Fruit fly (Drosophila melanogaster): ENCODE results near the gene cal1.
A peak's percentile ranks its signal among the peaks of the same experiment; 100 is the strongest.

The cal1 gene

DNA sequence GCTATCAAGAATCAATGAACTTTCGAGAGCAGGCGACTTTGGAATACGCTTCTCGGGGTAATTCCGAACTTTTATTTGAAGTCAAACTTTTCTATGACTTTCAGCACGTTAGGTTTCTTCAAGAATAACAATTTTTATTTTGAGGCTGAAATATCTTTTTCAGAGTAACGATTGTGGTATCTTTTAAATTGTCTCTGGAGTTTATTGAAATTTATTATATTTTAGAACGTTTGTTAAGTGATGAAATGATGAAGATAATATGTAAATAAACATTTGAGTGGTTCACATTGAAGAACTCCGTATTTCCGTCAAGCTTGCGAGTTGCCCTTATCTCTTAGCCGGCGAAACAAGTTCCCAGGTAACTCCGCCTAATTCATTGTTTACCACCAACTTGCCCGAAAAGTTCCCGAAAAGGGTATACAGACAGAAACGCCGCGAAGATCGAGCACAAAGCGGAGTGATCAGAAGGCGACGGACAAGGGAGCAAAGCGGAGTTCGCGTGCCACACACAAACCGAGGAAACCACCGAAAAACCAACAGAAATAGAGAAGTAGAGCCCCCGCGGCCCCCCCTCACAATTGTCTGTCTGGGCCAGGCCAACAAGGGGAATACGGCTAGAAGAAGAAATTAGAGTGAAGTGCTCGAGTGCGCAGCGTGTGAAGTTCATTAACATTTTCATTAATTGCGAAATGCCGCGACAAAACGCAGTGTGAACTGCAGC lies 29.7 kb downstream of the cal1 start:
- TF ChIP-seq tai (GFP tag; optimal IDR thresholded peaks at IDR 0.05): no peak
- TF ChIP-seq Myc (optimal IDR thresholded peaks at IDR 0.05): no peak
- peak; percentile 55 for TF ChIP-seq br (GFP tag; optimal IDR thresholded peaks at IDR 0.05)
- TF ChIP-seq jim (GFP tag; optimal IDR thresholded peaks at IDR 0.05): no peak
- TF ChIP-seq Mio (GFP tag; optimal IDR thresholded peaks at IDR 0.05): no peak
- peak; percentile 72 for TF ChIP-seq Sp1 (GFP tag; optimal IDR thresholded peaks at IDR 0.05)
- no peak for TF ChIP-seq dl (GFP tag; optimal IDR thresholded peaks at IDR 0.05; ENCODE audit: insufficient read depth in 1 of 2, partially characterized antibody in 2 of 2)
- peak; percentile 79 for TF ChIP-seq h (GFP tag; optimal IDR thresholded peaks at IDR 0.05)
- TF ChIP-seq woc (GFP tag; optimal IDR thresholded peaks at IDR 0.05): peak; percentile 79
- TF ChIP-seq ey (GFP tag; optimal IDR thresholded peaks at IDR 0.05): peak; percentile 65
- no peak for TF ChIP-seq CG32264 (GFP tag; optimal IDR thresholded peaks at IDR 0.05)
- peak; percentile 40 for TF ChIP-seq dmrt93B (GFP tag; optimal IDR thresholded peaks at IDR 0.05)
- peak; percentile 8 for TF ChIP-seq sage (GFP tag; optimal IDR thresholded peaks at IDR 0.05)
- TF ChIP-seq CG9705 (GFP tag; optimal IDR thresholded peaks at IDR 0.05): no peak
- no peak for TF ChIP-seq lola (GFP tag; optimal IDR thresholded peaks at IDR 0.05)
- no peak for TF ChIP-seq Hr83 (GFP tag; optimal IDR thresholded peaks at IDR 0.05; ENCODE audit: poor library complexity, severe bottlenecking)
- TF ChIP-seq GATAd (GFP tag; optimal IDR thresholded peaks at IDR 0.05): no peak
- peak; percentile 22 for TF ChIP-seq Hnf4 (GFP tag; optimal IDR thresholded peaks at IDR 0.05)
- TF ChIP-seq Rel (GFP tag; optimal IDR thresholded peaks at IDR 0.05): no peak
- TF ChIP-seq Rel (tag; optimal IDR thresholded peaks at IDR 0.05): peak; percentile 2
- TF ChIP-seq HLH106 (tag; optimal IDR thresholded peaks at IDR 0.05): peak; percentile 77
- peak; percentile 84 for TF ChIP-seq psq (GFP tag; optimal IDR thresholded peaks at IDR 0.05)
- no peak for TF ChIP-seq dsf (GFP tag; optimal IDR thresholded peaks at IDR 0.05; ENCODE audit: borderline replicate concordance)
- TF ChIP-seq foxo (GFP tag; optimal IDR thresholded peaks at IDR 0.05): peak in 1 of 2 experiments; percentile 57
- no peak for TF ChIP-seq Vsx2 (GFP tag; optimal IDR thresholded peaks at IDR 0.05; ENCODE audit: partially characterized antibody)
- no peak for TF ChIP-seq Dfd (GFP tag; optimal IDR thresholded peaks at IDR 0.05)
- peak; percentile 71 for TF ChIP-seq OdsH (GFP tag; optimal IDR thresholded peaks at IDR 0.05)
- TF ChIP-seq rgr (GFP tag; optimal IDR thresholded peaks at IDR 0.05): peak; percentile 52
- TF ChIP-seq Abd-B (GFP tag; optimal IDR thresholded peaks at IDR 0.05): no peak
- no peak for TF ChIP-seq Hr78 (GFP tag; optimal IDR thresholded peaks at IDR 0.05)
- no peak for TF ChIP-seq N (GFP tag; optimal IDR thresholded peaks at IDR 0.05)
- TF ChIP-seq usp (GFP tag; optimal IDR thresholded peaks at IDR 0.05): no peak
- TF ChIP-seq pan (optimal IDR thresholded peaks at IDR 0.05): no peak
- peak; percentile 64 for TF ChIP-seq fru (GFP tag; optimal IDR thresholded peaks at IDR 0.05)
- no peak for TF ChIP-seq Dif (GFP tag; optimal IDR thresholded peaks at IDR 0.05; ENCODE audit: partially characterized antibody)
- TF ChIP-seq Jra (GFP tag; optimal IDR thresholded peaks at IDR 0.05): no peak
- TF ChIP-seq CrebA (GFP tag; optimal IDR thresholded peaks at IDR 0.05; ENCODE audit: borderline replicate concordance): no peak
- no peak for TF ChIP-seq brk (GFP tag; optimal IDR thresholded peaks at IDR 0.05)
- no peak for TF ChIP-seq sv (GFP tag; optimal IDR thresholded peaks at IDR 0.05)

dm6 chr3R:17118917-17119378 lies 30.9 kb downstream of the cal1 start:
- no peak for TF ChIP-seq dmrt93B (GFP tag; optimal IDR thresholded peaks at IDR 0.05)
- no peak for TF ChIP-seq tai (GFP tag; optimal IDR thresholded peaks at IDR 0.05)
- TF ChIP-seq CG32264 (GFP tag; optimal IDR thresholded peaks at IDR 0.05): peak; percentile 15
- no peak for TF ChIP-seq jim (GFP tag; optimal IDR thresholded peaks at IDR 0.05)
- no peak for TF ChIP-seq sv (GFP tag; optimal IDR thresholded peaks at IDR 0.05)
- TF ChIP-seq ey (GFP tag; optimal IDR thresholded peaks at IDR 0.05): no peak
- TF ChIP-seq CrebA (GFP tag; optimal IDR thresholded peaks at IDR 0.05; ENCODE audit: borderline replicate concordance): peak; percentile 74
- TF ChIP-seq Hr78 (GFP tag; optimal IDR thresholded peaks at IDR 0.05): no peak
- no peak for TF ChIP-seq Rel (GFP tag; optimal IDR thresholded peaks at IDR 0.05)
- TF ChIP-seq Rel (tag; optimal IDR thresholded peaks at IDR 0.05): peak; percentile 22
- no peak for TF ChIP-seq h (GFP tag; optimal IDR thresholded peaks at IDR 0.05)
- no peak for TF ChIP-seq woc (GFP tag; optimal IDR thresholded peaks at IDR 0.05)
- no peak for TF ChIP-seq Dfd (GFP tag; optimal IDR thresholded peaks at IDR 0.05)
- peak; percentile 45 for TF ChIP-seq Hr83 (GFP tag; optimal IDR thresholded peaks at IDR 0.05; ENCODE audit: poor library complexity, severe bottlenecking)
- no peak for TF ChIP-seq usp (GFP tag; optimal IDR thresholded peaks at IDR 0.05)
- TF ChIP-seq Hnf4 (GFP tag; optimal IDR thresholded peaks at IDR 0.05): no peak
- TF ChIP-seq sage (GFP tag; optimal IDR thresholded peaks at IDR 0.05): peak; percentile 73
- TF ChIP-seq dl (GFP tag; optimal IDR thresholded peaks at IDR 0.05; ENCODE audit: insufficient read depth in 1 of 2, partially characterized antibody in 2 of 2): peak; percentile 29 to 60
- peak; percentile 59 for TF ChIP-seq Dif (GFP tag; optimal IDR thresholded peaks at IDR 0.05; ENCODE audit: partially characterized antibody)
- no peak for TF ChIP-seq Mio (GFP tag; optimal IDR thresholded peaks at IDR 0.05)
- TF ChIP-seq lola (GFP tag; optimal IDR thresholded peaks at IDR 0.05): peak; percentile 45
- peak; percentile 39 for TF ChIP-seq Sp1 (GFP tag; optimal IDR thresholded peaks at IDR 0.05)
- TF ChIP-seq brk (GFP tag; optimal IDR thresholded peaks at IDR 0.05): peak; percentile 38
- TF ChIP-seq psq (GFP tag; optimal IDR thresholded peaks at IDR 0.05): no peak
- TF ChIP-seq GATAd (GFP tag; optimal IDR thresholded peaks at IDR 0.05): no peak
- TF ChIP-seq br (GFP tag; optimal IDR thresholded peaks at IDR 0.05): peak; percentile 12
- TF ChIP-seq dsf (GFP tag; optimal IDR thresholded peaks at IDR 0.05; ENCODE audit: borderline replicate concordance): no peak
- TF ChIP-seq HLH106 (tag; optimal IDR thresholded peaks at IDR 0.05): no peak
- no peak for TF ChIP-seq rgr (GFP tag; optimal IDR thresholded peaks at IDR 0.05)
- TF ChIP-seq fru (GFP tag; optimal IDR thresholded peaks at IDR 0.05): no peak
- no peak for TF ChIP-seq CG9705 (GFP tag; optimal IDR thresholded peaks at IDR 0.05)
- TF ChIP-seq OdsH (GFP tag; optimal IDR thresholded peaks at IDR 0.05): no peak
- TF ChIP-seq N (GFP tag; optimal IDR thresholded peaks at IDR 0.05): no peak
- no peak for TF ChIP-seq Abd-B (GFP tag; optimal IDR thresholded peaks at IDR 0.05)
- TF ChIP-seq Vsx2 (GFP tag; optimal IDR thresholded peaks at IDR 0.05; ENCODE audit: partially characterized antibody): no peak
- TF ChIP-seq Myc (optimal IDR thresholded peaks at IDR 0.05): no peak
- peak in 1 of 2 experiments; percentile 32 for TF ChIP-seq foxo (GFP tag; optimal IDR thresholded peaks at IDR 0.05)
- no peak for TF ChIP-seq Jra (GFP tag; optimal IDR thresholded peaks at IDR 0.05)
- no peak for TF ChIP-seq pan (optimal IDR thresholded peaks at IDR 0.05)
